Worm (Caenorhabditis elegans) whole organism, young adult: ENCODE measurements around the gene C08E3.1.

Source experiments
- B0035.1 ChIP-seq: sonication (generic microtip); optimal IDR thresholded peaks from 2 replicates; lab custom pipeline; 2016; ENCODE audit warnings: missing genetic modification characterization, mild to moderate bottlenecking, missing compliant biosample characterization, missing genotype, missing genetic modification reagents
- B0261.1 ChIP-seq: sonication (generic microtip); optimal IDR thresholded peaks from 2 replicates; lab custom pipeline; 2016; ENCODE audit warnings: mild to moderate bottlenecking, missing genetic modification characterization, moderate library complexity, missing compliant biosample characterization
- C17E4.6 ChIP-seq: fragments of 200-800 bp; sonication (Bioruptor generic); IDR thresholded peaks from 2 replicates; pipeline ENCODE4 v1.3.6; 2022; ENCODE audit warnings: missing genetic modification reagents, missing genetic modification characterization, missing compliant biosample characterization
- F33H1.4 ChIP-seq: fragments of 200-800 bp; sonication (Bioruptor generic); IDR thresholded peaks from 2 replicates; pipeline ENCODE4 v1.3.6; 2022; ENCODE audit warnings: missing genetic modification reagents, missing genetic modification characterization, missing compliant biosample characterization
- K12H6.12 ChIP-seq: fragments of 200-800 bp; sonication (Bioruptor generic); optimal IDR thresholded peaks from 2 replicates; lab custom pipeline; 2018; ENCODE audit warnings: mild to moderate bottlenecking, missing genetic modification characterization, missing compliant biosample characterization
- T07F8.4 ChIP-seq: sonication (generic microtip); optimal IDR thresholded peaks from 2 replicates; lab custom pipeline; 2016; ENCODE audit warnings: mild to moderate bottlenecking, missing genetic modification characterization, moderate library complexity, missing compliant biosample characterization
- Y56A3A.18 ChIP-seq: fragments of 200-800 bp; sonication (Bioruptor generic); IDR thresholded peaks from 2 replicates; pipeline ENCODE4 v1.3.6; 2022; ENCODE audit warnings: missing genetic modification reagents, missing genetic modification characterization, missing compliant biosample characterization
- akir-1 ChIP-seq: fragments of 200-800 bp; sonication (Bioruptor generic); optimal IDR thresholded peaks from 2 replicates; lab custom pipeline; 2018; ENCODE audit warnings: mild to moderate bottlenecking, missing genetic modification characterization, moderate library complexity, missing compliant biosample characterization
- ama-1 ChIP-seq, 3 experiments: fragments of 150-350 bp in 1 of 3; sonication (generic microtip) in 2 of 3; optimal IDR thresholded peaks; 2 replicates each; lab custom pipeline; 2014 to 2018; ENCODE audit warnings: missing biosample characterization in 2 of 3, missing genetic modification characterization in 2 of 3, missing genetic modification reagents in 2 of 3
- aptf-3 ChIP-seq: fragments of 200-800 bp; sonication (Bioruptor generic); IDR thresholded peaks from 2 replicates; pipeline ENCODE4 v1.3.6; 2022; ENCODE audit warnings: missing genetic modification characterization, missing compliant biosample characterization
- attf-3 ChIP-seq: fragments of 200-800 bp; sonication (Bioruptor generic); conservative IDR thresholded peaks from 2 replicates; pipeline ENCODE4 v1.3.6; 2022; ENCODE audit warnings: missing genetic modification reagents, missing genetic modification characterization, missing compliant biosample characterization
- attf-6 ChIP-seq: fragments of 200-800 bp; sonication (Bioruptor generic); IDR thresholded peaks from 2 replicates; pipeline ENCODE4 v1.3.6; 2022; ENCODE audit warnings: missing genetic modification reagents, missing genetic modification characterization, missing compliant biosample characterization
- bed-1 ChIP-seq: fragments of 200-800 bp; sonication (Bioruptor generic); IDR thresholded peaks from 2 replicates; pipeline ENCODE4 v1.3.6; 2022; ENCODE audit warnings: missing genetic modification reagents, missing genetic modification characterization, missing compliant biosample characterization
- bed-2 ChIP-seq: fragments of 200-800 bp; sonication (Bioruptor generic); IDR thresholded peaks from 2 replicates; pipeline ENCODE4 v1.3.6; 2022; ENCODE audit warnings: missing genetic modification reagents, missing genetic modification characterization, missing compliant biosample characterization
- cebp-2 ChIP-seq: fragments of 200-800 bp; sonication (Bioruptor generic); IDR thresholded peaks from 2 replicates; pipeline ENCODE4 v1.3.6; 2022; ENCODE audit warnings: missing genetic modification characterization, missing compliant biosample characterization
- ceh-100 ChIP-seq: fragments of 200-800 bp; sonication (Bioruptor generic); IDR thresholded peaks from 2 replicates; pipeline ENCODE4 v1.3.6; 2022; ENCODE audit warnings: missing genetic modification reagents, missing genetic modification characterization, missing compliant biosample characterization
- ceh-58 ChIP-seq: fragments of 200-800 bp; sonication (Bioruptor generic); IDR thresholded peaks from 2 replicates; pipeline ENCODE4 v1.3.6; 2022; ENCODE audit warnings: missing genetic modification characterization, missing compliant biosample characterization
- ceh-91 ChIP-seq: fragments of 200-800 bp; sonication (Bioruptor generic); IDR thresholded peaks from 2 replicates; pipeline ENCODE4 v1.3.6; 2022; ENCODE audit warnings: missing genetic modification reagents, missing genetic modification characterization, missing compliant biosample characterization
- die-1 ChIP-seq: sonication (generic microtip); optimal IDR thresholded peaks from 2 replicates; lab custom pipeline; 2016; ENCODE audit warnings: missing genotype, mild to moderate bottlenecking, missing genetic modification characterization, missing compliant biosample characterization
- egl-18 ChIP-seq: fragments of 200-800 bp; sonication (Bioruptor generic); IDR thresholded peaks from 2 replicates; pipeline ENCODE4 v1.3.6; 2022; ENCODE audit warnings: missing genetic modification reagents, missing genetic modification characterization, missing compliant biosample characterization
- egl-44 ChIP-seq: fragments of 200-800 bp; sonication (Bioruptor generic); IDR thresholded peaks from 2 replicates; pipeline ENCODE4 v1.3.6; 2022; ENCODE audit warnings: missing genetic modification reagents, missing genetic modification characterization, missing compliant biosample characterization
- hlh-12 ChIP-seq: sonication (generic microtip); optimal IDR thresholded peaks from 2 replicates; lab custom pipeline; 2016; ENCODE audit warnings: missing genetic modification characterization, missing compliant biosample characterization
- hmg-20 ChIP-seq: fragments of 200-800 bp; sonication (Bioruptor generic); IDR thresholded peaks from 2 replicates; pipeline ENCODE4 v1.3.6; 2022; ENCODE audit warnings: missing genetic modification reagents, missing genetic modification characterization, missing compliant biosample characterization
- lin-26 ChIP-seq: fragments of 200-800 bp; sonication (Bioruptor generic); IDR thresholded peaks from 2 replicates; pipeline ENCODE4 v1.3.6; 2022; ENCODE audit warnings: missing genetic modification reagents, missing genetic modification characterization, missing compliant biosample characterization
- lin-54 ChIP-seq: fragments of 200-800 bp; sonication (Bioruptor generic); optimal IDR thresholded peaks from 2 replicates; lab custom pipeline; 2018; ENCODE audit warnings: mild to moderate bottlenecking, missing genetic modification characterization, missing compliant biosample characterization
- lir-1 ChIP-seq: fragments of 200-800 bp; sonication (Bioruptor generic); conservative IDR thresholded peaks from 2 replicates; pipeline ENCODE4 v1.3.6; 2022; ENCODE audit warnings: missing genetic modification reagents, missing genetic modification characterization, missing compliant biosample characterization
- lsy-27 ChIP-seq: sonication (generic microtip); optimal IDR thresholded peaks from 2 replicates; lab custom pipeline; 2017; ENCODE audit warnings: missing genetic modification characterization, mild to moderate bottlenecking, missing compliant biosample characterization, antibody characterized with exemption, missing genotype, borderline replicate concordance; ENCODE audit not compliant: insufficient read depth
- madf-3 ChIP-seq: fragments of 200-800 bp; sonication (Bioruptor generic); IDR thresholded peaks from 2 replicates; pipeline ENCODE4 v1.3.6; 2022; ENCODE audit warnings: missing genetic modification reagents, missing genetic modification characterization, missing compliant biosample characterization
- madf-6 ChIP-seq: fragments of 200-800 bp; sonication (Bioruptor generic); IDR thresholded peaks from 2 replicates; pipeline ENCODE4 v1.3.6; 2022; ENCODE audit warnings: missing genetic modification reagents, missing genetic modification characterization, missing compliant biosample characterization
- madf-8 ChIP-seq: fragments of 200-800 bp; sonication (Bioruptor generic); conservative IDR thresholded peaks from 2 replicates; pipeline ENCODE4 v1.3.6; 2022; ENCODE audit warnings: missing genetic modification reagents, missing genetic modification characterization, missing compliant biosample characterization
- mes-4 ChIP-seq: sonication (generic microtip); optimal IDR thresholded peaks from 2 replicates; lab custom pipeline; 2016; ENCODE audit warnings: missing genotype, missing genetic modification characterization, missing compliant biosample characterization
- nfya-1 ChIP-seq: sonication (generic microtip); optimal IDR thresholded peaks from 2 replicates; lab custom pipeline; 2017; ENCODE audit warnings: antibody characterized with exemption, missing compliant biosample characterization, missing genetic modification characterization, borderline replicate concordance; ENCODE audit not compliant: insufficient read depth
- nfyb-1 ChIP-seq: fragments of 200-800 bp; sonication (Bioruptor generic); IDR thresholded peaks from 2 replicates; pipeline ENCODE4 v1.3.6; 2022; ENCODE audit warnings: missing genetic modification reagents, missing genetic modification characterization, missing compliant biosample characterization
- pbrm-1 ChIP-seq: fragments of 200-800 bp; sonication (Bioruptor generic); IDR thresholded peaks from 2 replicates; pipeline ENCODE4 v1.3.6; 2022; ENCODE audit warnings: missing genetic modification reagents, missing genetic modification characterization, missing compliant biosample characterization
- rcor-1 ChIP-seq: fragments of 200-800 bp; sonication (Bioruptor generic); IDR thresholded peaks from 2 replicates; pipeline ENCODE4 v1.3.6; 2022; ENCODE audit warnings: missing genetic modification reagents, missing genetic modification characterization, missing compliant biosample characterization
- rpc-1 ChIP-seq, 2 experiments: fragments of 150-350 bp in 1 of 2; sonication (generic microtip) in 1 of 2; optimal IDR thresholded peaks; 2 replicates each; lab custom pipeline; 2014 to 2018; ENCODE audit warnings: missing biosample characterization in 1 of 2, missing genetic modification characterization in 1 of 2, missing genetic modification reagents in 1 of 2, missing genotype in 1 of 2
- sdz-38 ChIP-seq: sonication (generic microtip); optimal IDR thresholded peaks from 2 replicates; lab custom pipeline; 2016; ENCODE audit warnings: missing genotype, missing genetic modification characterization, missing compliant biosample characterization
- snpc-3.4 ChIP-seq: sonication (generic microtip); optimal IDR thresholded peaks from 2 replicates; lab custom pipeline; 2017; ENCODE audit warnings: missing genetic modification characterization, mild to moderate bottlenecking, missing compliant biosample characterization, antibody characterized with exemption, moderate library complexity, missing genotype, missing genetic modification reagents
- tbx-9 ChIP-seq: sonication (generic microtip); optimal IDR thresholded peaks from 2 replicates; lab custom pipeline; 2016; ENCODE audit warnings: borderline replicate concordance, missing genetic modification characterization, inconsistent platforms, missing compliant biosample characterization
- ztf-25 ChIP-seq: fragments of 200-800 bp; sonication (Bioruptor generic); IDR thresholded peaks from 2 replicates; pipeline ENCODE4 v1.3.6; 2022; ENCODE audit warnings: missing genetic modification reagents, missing genetic modification characterization, missing compliant biosample characterization
- ztf-26 ChIP-seq: sonication (generic microtip); optimal IDR thresholded peaks from 2 replicates; lab custom pipeline; 2017; ENCODE audit warnings: missing genetic modification characterization, missing compliant biosample characterization
- ztf-28 ChIP-seq: fragments of 200-800 bp; sonication (Bioruptor generic); IDR thresholded peaks from 2 replicates; pipeline ENCODE4 v1.3.6; 2022; ENCODE audit warnings: missing genetic modification reagents, missing genetic modification characterization, missing compliant biosample characterization
- ztf-6 ChIP-seq: fragments of 200-800 bp; sonication (Bioruptor generic); IDR thresholded peaks from 2 replicates; pipeline ENCODE4 v1.3.6; 2022; ENCODE audit warnings: missing genetic modification reagents, missing genetic modification characterization, missing compliant biosample characterization

The C08E3.1 gene

DNA sequence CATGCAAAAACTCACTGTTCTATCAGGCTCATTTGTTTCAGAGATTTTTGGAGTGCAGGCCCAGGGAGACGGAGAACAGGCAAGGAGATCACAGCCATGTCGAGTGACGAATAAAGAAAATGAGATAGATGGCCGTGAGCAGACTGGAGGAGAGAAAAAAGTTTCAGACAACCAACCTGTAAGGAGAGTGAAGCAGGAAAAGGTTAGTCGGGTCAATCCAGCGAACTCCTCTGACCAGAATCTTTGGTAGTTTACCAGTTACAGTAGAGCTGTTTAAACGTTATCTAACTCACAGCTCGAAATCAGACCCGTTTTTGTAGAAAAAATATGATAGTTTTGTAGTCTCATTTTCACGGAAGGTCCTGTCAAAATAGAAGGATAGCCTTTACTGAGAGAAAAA lies 15.2 kb downstream of the C08E3.1 start, which contains the start of gene fbxb-21:
fbxb-21 (minus strand) TSS at position 101 of the 400 bp plus-strand sequence.
- TF ChIP-seq ceh-100 (GFP tag; lab: Robert Waterston, UW) (no peak), hlh-12 (tag; lab: Kevin White, UChicago) (no peak), madf-8 (GFP tag; lab: Robert Waterston, UW) (no peak), rpc-1 (optimal IDR thresholded peaks at IDR 0.05; lab: Kevin White, UChicago) (no peak), rpc-1 (tag; optimal IDR thresholded peaks at IDR 0.05; lab: Kevin White, UChicago) (no peak), nfyb-1 (GFP tag; lab: Robert Waterston, UW) (no peak), lin-26 (GFP tag; lab: Robert Waterston, UW) (no peak), hmg-20 (no peak), attf-6 (GFP tag; lab: Robert Waterston, UW) (no peak), egl-44 (GFP tag; lab: Robert Waterston, UW) (no peak), attf-3 (GFP tag; lab: Robert Waterston, UW) (no peak), ceh-58 (GFP tag; lab: Robert Waterston, UW) (no peak)

DNA sequence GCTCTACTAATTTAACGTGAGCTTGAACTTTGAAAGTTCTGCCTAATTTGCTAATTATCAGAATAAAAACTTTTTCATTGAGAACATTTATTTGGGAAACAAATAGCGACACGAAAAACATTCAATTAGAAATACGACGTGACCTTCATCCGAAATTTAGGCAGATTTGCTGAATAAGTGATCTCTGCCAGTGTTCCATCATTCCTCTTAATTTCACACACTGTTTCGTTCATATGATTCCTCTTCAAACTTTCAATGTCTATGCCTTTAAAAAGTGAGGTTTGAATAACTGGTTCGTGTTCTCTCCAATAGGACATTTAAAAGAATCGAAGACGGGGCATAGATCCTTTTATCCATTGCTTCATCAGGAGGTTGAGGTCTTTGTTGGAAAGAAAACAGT lies 16.9 kb downstream of the C08E3.1 start, which contains the start of gene fbxb-20:
fbxb-20 (minus strand) TSS at position 101 of the 400 bp plus-strand sequence.
- TF ChIP-seq lir-1 (GFP tag; lab: Robert Waterston, UW) (no peak), lin-54 (no peak), B0261.1 (tag; lab: Kevin White, UChicago) (no peak)
- TF ChIP-seq, all 124 proteins: peak for 0

DNA sequence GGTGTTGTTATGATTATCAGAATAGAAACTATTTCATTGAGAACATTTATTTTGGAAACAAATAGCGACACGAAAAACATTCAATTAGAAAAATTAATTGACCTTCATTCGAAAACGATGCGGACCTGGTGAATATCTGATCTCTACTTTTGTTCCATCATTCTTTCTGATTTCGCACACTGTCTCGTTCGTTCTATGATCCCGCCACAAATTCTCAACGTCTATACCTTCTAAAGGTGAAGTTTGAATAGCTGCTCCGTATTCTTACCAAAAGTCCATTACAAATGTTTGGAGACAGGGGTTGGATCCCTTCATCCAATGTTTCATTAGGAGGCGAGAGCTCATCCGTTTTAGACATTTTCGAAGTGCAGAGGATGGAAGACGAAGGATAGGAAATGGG lies 18.2 kb downstream of the C08E3.1 start, which contains the start of gene fbxb-16:
fbxb-16 (minus strand) TSS at position 101 of the 400 bp plus-strand sequence.
- TF ChIP-seq K12H6.12 (tag; lab: Kevin White, UChicago) = no peak

DNA sequence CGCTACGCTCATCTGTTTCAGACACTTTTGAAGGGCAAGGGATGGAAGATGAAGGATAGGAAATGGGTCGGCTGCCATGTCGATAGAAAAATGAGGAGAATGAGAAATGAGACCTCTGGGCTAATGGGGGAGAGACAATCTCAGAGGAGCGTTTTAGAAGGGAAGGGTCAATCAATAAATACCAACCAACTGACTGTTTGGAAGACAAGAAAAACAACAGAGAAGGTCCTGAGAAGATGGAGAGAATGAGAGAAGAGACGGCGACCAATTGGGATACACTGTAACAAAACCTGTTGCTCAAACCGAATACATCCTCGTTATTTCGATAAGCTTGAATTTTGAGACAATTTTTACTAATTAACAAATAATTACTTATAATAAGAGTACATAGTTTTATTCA lies 19.8 kb downstream of the C08E3.1 start, which contains the start of gene fbxb-15:
fbxb-15 (minus strand) TSS at position 101 of the 400 bp plus-strand sequence.
- no peak for TF ChIP-seq rcor-1
- no peak for TF ChIP-seq lin-54
- TF ChIP-seq mes-4 = no peak
- TF ChIP-seq egl-18 (GFP tag; lab: Robert Waterston, UW) = no peak
- TF ChIP-seq madf-8 (GFP tag; lab: Robert Waterston, UW) = no peak
- TF ChIP-seq sdz-38 (tag; lab: Kevin White, UChicago) = no peak
- TF ChIP-seq ztf-25 (GFP tag; lab: Robert Waterston, UW) = no peak
- no peak for TF ChIP-seq aptf-3 (GFP tag; lab: Robert Waterston, UW)
- no peak for TF ChIP-seq Y56A3A.18
- TF ChIP-seq akir-1 (GFP tag; lab: Kevin White, UChicago) = no peak
- no peak for TF ChIP-seq hlh-12 (tag; lab: Kevin White, UChicago)
- TF ChIP-seq ztf-6 = no peak
- TF ChIP-seq attf-3 (GFP tag; lab: Robert Waterston, UW) = no peak
- TF ChIP-seq ama-1 (optimal IDR thresholded peaks at IDR 0.05; lab: Kevin White, UChicago) = no peak
- no peak for TF ChIP-seq ama-1 (GFP tag; optimal IDR thresholded peaks at IDR 0.05; lab: Kevin White, UChicago)
- TF ChIP-seq lsy-27 (tag; lab: Kevin White, UChicago) = no peak
- no peak for TF ChIP-seq bed-2 (GFP tag; lab: Robert Waterston, UW)
- no peak for TF ChIP-seq C17E4.6
- no peak for TF ChIP-seq ztf-26 (tag; lab: Kevin White, UChicago)
- no peak for TF ChIP-seq B0035.1
- no peak for TF ChIP-seq madf-3 (GFP tag; lab: Robert Waterston, UW)

DNA sequence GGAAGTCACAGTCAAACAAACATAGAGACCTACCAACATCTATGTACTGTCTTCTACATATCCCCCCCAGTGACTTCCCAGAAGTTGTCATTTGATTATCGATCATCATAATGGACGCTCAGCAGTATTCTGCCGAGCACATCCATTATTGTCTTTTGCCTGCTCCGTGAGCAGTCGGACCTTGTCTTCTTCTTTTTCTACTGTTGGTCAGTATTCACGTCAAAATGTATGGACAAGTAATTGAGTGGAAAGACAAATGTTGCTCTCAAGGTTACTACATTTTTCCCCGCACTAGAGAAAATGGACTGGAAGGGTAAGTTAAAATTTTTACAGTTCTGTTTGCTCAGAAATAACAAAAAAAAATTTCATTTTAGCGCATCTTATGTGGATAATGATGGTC lies 21.3 kb downstream of the C08E3.1 start, which contains the start of gene btb-12:
btb-12 (plus strand) TSS at position 301 of the 400 bp plus-strand sequence.
- no peak for TF ChIP-seq madf-6 (GFP tag; lab: Robert Waterston, UW)
- no peak for TF ChIP-seq ceh-91 (GFP tag; lab: Robert Waterston, UW)
- TF ChIP-seq snpc-3.4 (tag; lab: Kevin White, UChicago) = no peak
- TF ChIP-seq die-1 (tag; lab: Kevin White, UChicago) = no peak
- TF ChIP-seq F33H1.4 = no peak
- TF ChIP-seq bed-1 (GFP tag; lab: Robert Waterston, UW) = no peak
- TF ChIP-seq T07F8.4 (tag; lab: Kevin White, UChicago) = no peak
- TF ChIP-seq pbrm-1 (GFP tag; lab: Robert Waterston, UW) = no peak
- TF ChIP-seq tbx-9 (tag; lab: Kevin White, UChicago) = no peak
- no peak for TF ChIP-seq cebp-2 (GFP tag; lab: Robert Waterston, UW)
- no peak for TF ChIP-seq ztf-28 (GFP tag; lab: Robert Waterston, UW)
- TF ChIP-seq nfya-1 (tag; lab: Kevin White, UChicago) = no peak
